Worm (Caenorhabditis elegans) whole organism, L3 larva: ENCODE results near the gene nhr-185.

ENCODE experiments used
- ZK546.5 ChIP-seq: sonication (generic microtip); optimal IDR thresholded peaks from 2 replicates; lab custom pipeline; 2017; ENCODE audit warnings: missing biosample characterization, missing genetic modification characterization
- aly-2 ChIP-seq: fragments of 150-350 bp; optimal IDR thresholded peaks from 2 replicates; lab custom pipeline; 2014; ENCODE audit warnings: missing biosample characterization, missing genetic modification characterization
- ama-1 ChIP-seq: fragments of 150-350 bp; optimal IDR thresholded peaks from 2 replicates; lab custom pipeline; 2018
- ceh-16 ChIP-seq: sonication (generic microtip); optimal IDR thresholded peaks from 2 replicates; lab custom pipeline; 2017; ENCODE audit warnings: missing biosample characterization, missing genetic modification characterization
- ceh-82 ChIP-seq: fragments of 150-350 bp; optimal IDR thresholded peaks from 2 replicates; lab custom pipeline; 2014; ENCODE audit warnings: missing biosample characterization, missing genetic modification characterization
- ceh-9 ChIP-seq: sonication (generic microtip); optimal IDR thresholded peaks from 2 replicates; lab custom pipeline; 2018; ENCODE audit warnings: missing biosample characterization, missing genetic modification characterization
- daf-12 ChIP-seq: fragments of 150-350 bp; optimal IDR thresholded peaks from 2 replicates; lab custom pipeline; 2014; ENCODE audit warnings: missing biosample characterization, missing genetic modification reagents, missing genetic modification characterization
- egl-27 ChIP-seq: sonication (generic microtip); optimal IDR thresholded peaks from 4 replicates; lab custom pipeline; 2017; ENCODE audit warnings: missing biosample characterization, missing genetic modification reagents, missing genetic modification characterization
- elt-1 ChIP-seq: fragments of 150-350 bp; optimal IDR thresholded peaks from 2 replicates; lab custom pipeline; 2014; ENCODE audit warnings: missing biosample characterization, missing genetic modification characterization
- elt-2 ChIP-seq: sonication (generic microtip); optimal IDR thresholded peaks from 2 replicates; lab custom pipeline; 2016; ENCODE audit warnings: missing genetic modification reagents, mild to moderate bottlenecking, missing genetic modification characterization, missing compliant biosample characterization
- elt-3 ChIP-seq, 3 experiments: fragments of 150-350 bp in 1 of 3; sonication (generic microtip) in 2 of 3; optimal IDR thresholded peaks; 2 replicates in 2 of 3; 4 replicates in 1 of 3; lab custom pipeline; 2014 to 2017; ENCODE audit warnings: missing biosample characterization in 3 of 3, missing genetic modification characterization in 3 of 3
- eor-1 ChIP-seq, 2 experiments: fragments of 150-350 bp; optimal IDR thresholded peaks; 2 replicates each; lab custom pipeline; 2014 to 2018; ENCODE audit warnings: missing biosample characterization in 2 of 2, missing genetic modification characterization in 2 of 2
- fkh-2 ChIP-seq: fragments of 150-350 bp; optimal IDR thresholded peaks from 2 replicates; lab custom pipeline; 2014; ENCODE audit warnings: missing biosample characterization, missing genetic modification reagents, missing genetic modification characterization
- fos-1 ChIP-seq: fragments of 150-350 bp; optimal IDR thresholded peaks from 2 replicates; lab custom pipeline; 2014; ENCODE audit warnings: missing biosample characterization, missing genetic modification characterization
- hmg-11 ChIP-seq: sonication (generic microtip); optimal IDR thresholded peaks from 2 replicates; lab custom pipeline; 2016; ENCODE audit warnings: missing genetic modification characterization, missing compliant biosample characterization
- jun-1 ChIP-seq: fragments of 150-350 bp; optimal IDR thresholded peaks from 2 replicates; lab custom pipeline; 2014; ENCODE audit warnings: missing biosample characterization, missing genetic modification reagents, missing genetic modification characterization
- lin-39 ChIP-seq: fragments of 150-350 bp; optimal IDR thresholded peaks from 2 replicates; lab custom pipeline; 2018; ENCODE audit warnings: missing biosample characterization, missing genetic modification reagents, missing genetic modification characterization
- lsy-12 ChIP-seq: sonication (generic microtip); optimal IDR thresholded peaks from 2 replicates; lab custom pipeline; 2016; ENCODE audit warnings: mild to moderate bottlenecking, missing genetic modification characterization, missing compliant biosample characterization
- mml-1 ChIP-seq: fragments of 150-350 bp; sonication (generic microtip); optimal IDR thresholded peaks from 3 replicates; lab custom pipeline; 2014; ENCODE audit warnings: missing biosample characterization, missing genetic modification characterization
- nfya-1 ChIP-seq: sonication (generic microtip); optimal IDR thresholded peaks from 2 replicates; lab custom pipeline; 2017; ENCODE audit warnings: missing genetic modification characterization, mild to moderate bottlenecking, missing compliant biosample characterization, antibody characterized with exemption, moderate library complexity; ENCODE audit not compliant: insufficient read depth
- nhr-11 ChIP-seq: fragments of 150-350 bp; optimal IDR thresholded peaks from 2 replicates; lab custom pipeline; 2014; ENCODE audit warnings: missing biosample characterization, missing genetic modification characterization
- nhr-23 ChIP-seq: fragments of 150-350 bp; optimal IDR thresholded peaks from 2 replicates; lab custom pipeline; 2014; ENCODE audit warnings: missing biosample characterization, missing genetic modification reagents, missing genetic modification characterization
- nhr-28 ChIP-seq: fragments of 150-350 bp; optimal IDR thresholded peaks from 2 replicates; lab custom pipeline; 2014; ENCODE audit warnings: missing biosample characterization, missing genetic modification characterization
- nhr-43 ChIP-seq: sonication (generic microtip); optimal IDR thresholded peaks from 2 replicates; lab custom pipeline; 2016; ENCODE audit warnings: mild to moderate bottlenecking, missing genetic modification characterization, missing compliant biosample characterization; ENCODE audit not compliant: poor library complexity, severe bottlenecking
- nhr-67 ChIP-seq: fragments of 150-350 bp; optimal IDR thresholded peaks from 2 replicates; lab custom pipeline; 2014; ENCODE audit warnings: missing biosample characterization, missing genetic modification characterization
- nhr-76 ChIP-seq: fragments of 150-350 bp; sonication (generic microtip); optimal IDR thresholded peaks from 5 replicates; lab custom pipeline; 2014; ENCODE audit warnings: missing biosample characterization, missing genetic modification characterization
- pha-4 ChIP-seq: fragments of 150-350 bp; optimal IDR thresholded peaks from 2 replicates; lab custom pipeline; 2014; ENCODE audit warnings: missing biosample characterization, missing genetic modification reagents, missing genetic modification characterization
- pqm-1 ChIP-seq: fragments of 150-350 bp; optimal IDR thresholded peaks from 2 replicates; lab custom pipeline; 2017; ENCODE audit warnings: missing biosample characterization, missing genetic modification characterization, inconsistent platforms
- skn-1 ChIP-seq: fragments of 150-350 bp; optimal IDR thresholded peaks from 2 replicates; lab custom pipeline; 2014; ENCODE audit warnings: missing biosample characterization, missing genetic modification characterization
- snpc-4 ChIP-seq: fragments of 150-350 bp; optimal IDR thresholded peaks from 2 replicates; lab custom pipeline; 2014; ENCODE audit warnings: missing biosample characterization, missing genetic modification characterization
- tbx-2 ChIP-seq: sonication (generic microtip); optimal IDR thresholded peaks from 2 replicates; lab custom pipeline; 2016; ENCODE audit warnings: mild to moderate bottlenecking, missing genetic modification characterization, missing compliant biosample characterization
- unc-39 ChIP-seq: sonication (generic microtip); optimal IDR thresholded peaks from 4 replicates; lab custom pipeline; 2017; ENCODE audit warnings: missing biosample characterization, missing genetic modification characterization
- ztf-4 ChIP-seq: fragments of 150-350 bp; optimal IDR thresholded peaks from 2 replicates; lab custom pipeline; 2014; ENCODE audit warnings: missing biosample characterization, missing genetic modification characterization

Gene nhr-185

DNA sequence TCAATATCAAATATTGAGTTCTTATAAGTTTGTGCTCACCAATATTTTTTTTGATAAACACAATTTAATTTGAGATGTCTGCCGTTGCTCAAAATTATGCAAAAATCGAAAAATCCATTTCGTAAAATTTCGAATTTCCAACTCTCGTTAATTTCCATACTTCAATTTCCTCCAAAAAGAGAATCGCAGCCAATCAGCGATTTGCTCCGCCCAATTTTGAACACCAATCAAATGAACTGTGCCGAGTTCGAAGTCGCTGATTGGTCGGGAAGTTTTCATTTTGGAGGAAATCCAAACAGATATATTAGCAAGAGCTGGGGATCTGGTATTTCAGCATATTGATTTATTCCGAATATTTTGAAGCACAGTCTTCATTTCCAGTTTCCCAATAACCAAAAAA, 39.3 kb downstream of the nhr-185 start:
- TF ChIP-seq nhr-67 (tag; lab: Kevin White, UChicago) = no peak
- no peak for TF ChIP-seq pha-4 (tag; lab: Kevin White, UChicago)
- TF ChIP-seq lsy-12 (tag; lab: Kevin White, UChicago) = no peak
- TF ChIP-seq nfya-1 (tag; lab: Kevin White, UChicago) = peak; percentile 52
- TF ChIP-seq ceh-82 (tag; lab: Kevin White, UChicago) = no peak
- TF ChIP-seq ama-1 (lab: Kevin White, UChicago) = no peak
- TF ChIP-seq ZK546.5 = no peak
- TF ChIP-seq, all 47 proteins: peak for 1

ce11 chrV:3805961-3806360, 41.2 kb downstream of the nhr-185 start, which contains the start of gene srw-7:
srw-7 (plus strand) TSS chrV:3806261.
- TF ChIP-seq ceh-16 (tag; lab: Kevin White, UChicago) (no peak), elt-2 (tag; lab: Kevin White, UChicago) (no peak), unc-39 (no peak), elt-1 (tag; lab: Kevin White, UChicago) (no peak), daf-12 (tag; lab: Kevin White, UChicago) (no peak), tbx-2 (tag; lab: Kevin White, UChicago) (no peak), elt-3 (tag; optimal IDR thresholded peaks at IDR 0.05; lab: Kevin White, UChicago) (no peak), skn-1 (tag; lab: Kevin White, UChicago) (no peak), fkh-2 (tag; lab: Kevin White, UChicago) (no peak), hmg-11 (tag; lab: Kevin White, UChicago) (no peak), ztf-4 (no peak), eor-1 (tag; optimal IDR thresholded peaks at IDR 0.05; lab: Kevin White, UChicago) (no peak), nhr-76 (tag; lab: Kevin White, UChicago) (no peak), aly-2 (tag; lab: Kevin White, UChicago) (no peak), mml-1 (no peak)
- TF ChIP-seq, all 47 proteins: peak for 0

DNA sequence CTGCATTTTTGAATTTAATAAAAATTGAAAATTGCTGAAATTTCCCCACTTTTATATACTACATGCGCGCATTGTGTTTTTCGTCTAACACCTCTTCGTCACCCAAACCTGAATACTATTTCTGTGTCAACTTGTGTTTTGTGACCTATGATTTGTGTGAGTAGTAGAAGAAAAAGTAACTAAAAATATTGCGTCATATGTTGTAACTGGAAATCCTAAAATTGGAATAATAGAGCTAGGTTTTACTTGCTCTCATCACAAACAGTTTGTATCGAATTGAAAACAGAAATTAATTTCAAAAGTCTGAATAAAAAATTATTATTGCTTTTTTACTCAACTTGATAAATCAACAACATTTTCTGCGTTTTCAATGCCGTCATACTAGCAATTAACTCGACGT, 41.7 kb downstream of the nhr-185 start, which contains the start of gene R08F11.4:
Gene R08F11.4 (minus strand): TSS at position 29 of the 400 bp plus-strand sequence.
- TF ChIP-seq ceh-16 (tag; lab: Kevin White, UChicago) = no peak
- TF ChIP-seq ceh-82 (tag; lab: Kevin White, UChicago) = no peak
- TF ChIP-seq nhr-43 (tag; lab: Kevin White, UChicago) = no peak
- TF ChIP-seq eor-1 (tag; optimal IDR thresholded peaks at IDR 0.05; lab: Kevin White, UChicago) = no peak
- no peak for TF ChIP-seq nhr-11 (tag; lab: Kevin White, UChicago)
- no peak for TF ChIP-seq nhr-23
- TF ChIP-seq pqm-1 (tag; lab: Kevin White, UChicago) = no peak
- no peak for TF ChIP-seq jun-1 (tag; lab: Kevin White, UChicago)
- TF ChIP-seq elt-1 (tag; lab: Kevin White, UChicago) = no peak
- TF ChIP-seq nhr-28 (tag; lab: Kevin White, UChicago) = no peak
- no peak for TF ChIP-seq elt-2 (tag; lab: Kevin White, UChicago)

DNA sequence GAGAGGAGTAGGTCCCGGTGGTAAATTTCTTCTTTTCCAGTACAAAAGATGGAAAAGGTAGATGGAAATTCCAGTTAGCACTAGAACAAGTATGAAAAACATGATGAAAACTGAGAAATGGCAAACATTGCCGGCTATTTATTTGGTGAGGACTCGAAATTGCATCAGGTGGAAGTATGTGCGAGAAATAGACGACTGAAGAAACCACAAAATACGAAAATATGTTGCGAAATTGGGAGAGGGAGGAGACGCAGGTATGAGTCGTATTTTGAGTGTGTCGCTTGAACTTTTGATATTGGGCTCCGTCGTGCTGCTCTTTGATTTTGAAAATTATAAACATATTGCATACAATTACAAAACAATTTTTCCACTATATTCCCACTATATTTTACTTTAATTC, 43.8 kb downstream of the nhr-185 start, which contains the start of gene cyp-33C8:
Gene cyp-33C8 (minus strand): TSS at position 200 of the 400 bp plus-strand sequence.
- TF ChIP-seq nfya-1 (tag; lab: Kevin White, UChicago) = no peak
- peak; percentile 20 for TF ChIP-seq lin-39 (tag; lab: Kevin White, UChicago)
- no peak for TF ChIP-seq elt-3 (tag; optimal IDR thresholded peaks at IDR 0.05; lab: Kevin White, UChicago)
- peak; percentile 21 for TF ChIP-seq elt-2 (tag; lab: Kevin White, UChicago)
- no peak for TF ChIP-seq ceh-9 (tag; lab: Kevin White, UChicago)
- peak; percentile 24 for TF ChIP-seq pqm-1 (tag; lab: Kevin White, UChicago)
- no peak for TF ChIP-seq eor-1 (tag; optimal IDR thresholded peaks at IDR 0.05; lab: Kevin White, UChicago)
- TF ChIP-seq snpc-4 (tag; lab: Kevin White, UChicago) = peak; percentile 5
- TF ChIP-seq fkh-2 (tag; lab: Kevin White, UChicago) = no peak
- TF ChIP-seq fos-1 (tag; lab: Kevin White, UChicago) = no peak
- TF ChIP-seq aly-2 (tag; lab: Kevin White, UChicago) = no peak
- no peak for TF ChIP-seq ceh-16 (tag; lab: Kevin White, UChicago)
- no peak for TF ChIP-seq egl-27 (tag; lab: Kevin White, UChicago)
- no peak for TF ChIP-seq elt-1 (tag; lab: Kevin White, UChicago)
- TF ChIP-seq nhr-43 (tag; lab: Kevin White, UChicago) = no peak
- TF ChIP-seq unc-39 = no peak
